Fruit fly (Drosophila melanogaster): ENCODE results near the gene Nubp2.
A peak's percentile ranks its signal among the peaks of the same experiment; 100 is the strongest.

DNA sequence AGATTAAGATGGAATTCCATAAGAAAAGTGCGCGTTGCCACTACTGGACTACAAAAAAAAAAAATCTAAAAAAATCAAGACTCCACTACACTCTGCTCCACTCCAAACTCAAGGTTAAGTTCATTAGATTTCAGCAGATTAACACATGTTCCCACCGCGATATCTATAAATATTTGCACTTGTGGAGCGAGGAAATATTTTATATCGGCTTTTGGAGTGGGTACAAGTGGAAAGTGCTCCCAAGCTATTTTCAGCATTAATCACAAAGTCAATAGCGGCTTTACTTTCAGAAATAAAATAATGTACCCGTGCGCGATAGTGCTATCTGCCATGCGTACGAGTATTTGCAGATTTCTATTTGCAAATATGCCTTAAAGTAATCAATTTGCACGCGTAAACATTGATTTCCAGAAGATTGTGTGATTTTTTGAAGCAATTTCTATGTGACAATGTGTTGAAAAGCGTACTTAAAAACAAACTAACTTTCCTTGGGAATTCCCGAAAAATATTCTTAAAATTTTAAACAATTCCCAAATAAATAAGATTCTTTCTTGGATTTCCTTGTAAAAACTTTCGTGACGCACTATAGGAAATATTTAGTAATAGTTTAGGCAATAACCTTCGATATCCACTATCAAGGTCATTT is 11.4 kb downstream of the Nubp2 start:
- no peak for TF ChIP-seq tj (GFP tag; optimal IDR thresholded peaks at IDR 0.05)
- peak; percentile 56 for TF ChIP-seq cic (GFP tag; optimal IDR thresholded peaks at IDR 0.05)
- TF ChIP-seq CG14711 (tag; optimal IDR thresholded peaks at IDR 0.05) = no peak
- no peak for TF ChIP-seq CG33017 (tag; optimal IDR thresholded peaks at IDR 0.05)
- no peak for TF ChIP-seq cnc (optimal IDR thresholded peaks at IDR 0.05)
- no peak for TF ChIP-seq CG11617 (GFP tag; optimal IDR thresholded peaks at IDR 0.05)
- TF ChIP-seq ovo (GFP tag; optimal IDR thresholded peaks at IDR 0.05) = no peak
